Worm (Caenorhabditis elegans): ENCODE measurements around the gene F48G7.10.

DNA sequence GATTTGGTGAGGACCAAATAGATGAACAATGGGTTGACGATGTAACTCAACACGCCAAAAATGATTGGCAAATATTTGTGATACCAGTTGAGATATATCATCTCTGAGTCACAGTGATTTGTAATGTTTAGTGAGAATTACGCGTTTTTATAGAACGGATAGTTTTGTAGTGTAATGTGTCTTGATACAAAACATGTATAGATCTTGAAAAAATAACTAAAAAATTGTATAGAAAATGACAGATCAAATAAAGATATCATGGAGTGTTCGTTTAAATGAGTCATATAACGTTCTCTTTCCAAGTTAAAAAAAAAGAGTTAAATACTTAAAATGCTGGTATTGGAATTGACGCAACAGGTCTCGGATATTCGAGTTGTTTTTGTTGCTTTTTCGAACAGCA, 19.6 kb upstream of the F48G7.10 start, which contains the start of gene srj-6:
- no peak for TF ChIP-seq tbx-7 (tag; optimal IDR thresholded peaks at IDR 0.05)
- TF ChIP-seq unc-86 (tag; optimal IDR thresholded peaks at IDR 0.05) = no peak
- no peak for TF ChIP-seq C08G9.2 (tag; optimal IDR thresholded peaks at IDR 0.05)
- TF ChIP-seq Y22D7AL.16 (tag; optimal IDR thresholded peaks at IDR 0.05) = no peak
- no peak for TF ChIP-seq ceh-30 (tag; optimal IDR thresholded peaks at IDR 0.05)
